Worm (Caenorhabditis elegans) whole organism, young adult: ENCODE data around the gene W06G6.9.

Experiments
- B0336.3 ChIP-seq: fragments of 200-800 bp; sonication (Bioruptor generic); IDR thresholded peaks from 2 replicates; pipeline ENCODE4 v1.3.6; 2022; ENCODE audit warnings: missing genetic modification characterization, missing compliant biosample characterization
- D2030.7 ChIP-seq: fragments of 200-800 bp; sonication (Bioruptor generic); IDR thresholded peaks from 2 replicates; pipeline ENCODE4 v1.3.6; 2022; ENCODE audit warnings: missing genetic modification reagents, missing genetic modification characterization, missing compliant biosample characterization
- F37B4.10 ChIP-seq: fragments of 200-800 bp; sonication (Bioruptor generic); IDR thresholded peaks from 2 replicates; pipeline ENCODE4 v1.3.6; 2022; ENCODE audit warnings: missing genetic modification characterization, missing compliant biosample characterization
- F39B2.1 ChIP-seq: fragments of 200-800 bp; sonication (Bioruptor generic); IDR thresholded peaks from 2 replicates; pipeline ENCODE4 v1.3.6; 2022; ENCODE audit warnings: missing genetic modification reagents, missing genetic modification characterization, missing compliant biosample characterization
- F55B11.4 ChIP-seq: sonication (generic microtip); optimal IDR thresholded peaks from 2 replicates; lab custom pipeline; 2016; ENCODE audit warnings: missing compliant biosample characterization, missing genetic modification characterization, borderline replicate concordance; ENCODE audit not compliant: insufficient read depth
- T26A5.8 ChIP-seq: sonication (generic microtip); optimal IDR thresholded peaks from 2 replicates; lab custom pipeline; 2016; ENCODE audit warnings: missing genetic modification characterization, missing compliant biosample characterization
- Y53G8AR.9 ChIP-seq: fragments of 200-800 bp; sonication (Bioruptor generic); conservative IDR thresholded peaks from 2 replicates; pipeline ENCODE4 v1.3.6; 2022; ENCODE audit warnings: missing genetic modification reagents, missing genetic modification characterization, missing compliant biosample characterization
- Y95B8A.8 ChIP-seq: fragments of 200-800 bp; sonication (Bioruptor generic); IDR thresholded peaks from 2 replicates; pipeline ENCODE4 v1.3.6; 2022; ENCODE audit warnings: missing genetic modification reagents, missing genetic modification characterization, missing compliant biosample characterization
- ZK185.1 ChIP-seq: sonication (generic microtip); optimal IDR thresholded peaks from 2 replicates; lab custom pipeline; 2016; ENCODE audit warnings: mild to moderate bottlenecking, missing genetic modification characterization, missing compliant biosample characterization; ENCODE audit not compliant: poor library complexity, severe bottlenecking
- akir-1 ChIP-seq: fragments of 200-800 bp; sonication (Bioruptor generic); optimal IDR thresholded peaks from 2 replicates; lab custom pipeline; 2018; ENCODE audit warnings: mild to moderate bottlenecking, missing genetic modification characterization, moderate library complexity, missing compliant biosample characterization
- attf-3 ChIP-seq: fragments of 200-800 bp; sonication (Bioruptor generic); conservative IDR thresholded peaks from 2 replicates; pipeline ENCODE4 v1.3.6; 2022; ENCODE audit warnings: missing genetic modification reagents, missing genetic modification characterization, missing compliant biosample characterization
- bed-1 ChIP-seq: fragments of 200-800 bp; sonication (Bioruptor generic); IDR thresholded peaks from 2 replicates; pipeline ENCODE4 v1.3.6; 2022; ENCODE audit warnings: missing genetic modification reagents, missing genetic modification characterization, missing compliant biosample characterization
- bed-2 ChIP-seq: fragments of 200-800 bp; sonication (Bioruptor generic); IDR thresholded peaks from 2 replicates; pipeline ENCODE4 v1.3.6; 2022; ENCODE audit warnings: missing genetic modification reagents, missing genetic modification characterization, missing compliant biosample characterization
- ceh-79 ChIP-seq: sonication (generic microtip); optimal IDR thresholded peaks from 2 replicates; lab custom pipeline; 2017; ENCODE audit warnings: mild to moderate bottlenecking, missing genetic modification characterization, missing compliant biosample characterization
- efl-1 ChIP-seq: fragments of 150-350 bp; optimal IDR thresholded peaks from 2 replicates; lab custom pipeline; 2014; ENCODE audit warnings: missing biosample characterization, missing genetic modification reagents, missing genetic modification characterization
- egrh-3 ChIP-seq: fragments of 200-800 bp; sonication (Bioruptor generic); IDR thresholded peaks from 2 replicates; pipeline ENCODE4 v1.3.6; 2022; ENCODE audit warnings: missing genetic modification reagents, missing genetic modification characterization, missing compliant biosample characterization
- hlh-12 ChIP-seq: sonication (generic microtip); optimal IDR thresholded peaks from 2 replicates; lab custom pipeline; 2016; ENCODE audit warnings: missing genetic modification characterization, missing compliant biosample characterization
- hrde-1 ChIP-seq: sonication (generic microtip); optimal IDR thresholded peaks from 2 replicates; lab custom pipeline; 2016; ENCODE audit warnings: missing genetic modification characterization, mild to moderate bottlenecking, missing compliant biosample characterization, moderate library complexity, missing genotype, missing genetic modification reagents, borderline replicate concordance
- lin-26 ChIP-seq: fragments of 200-800 bp; sonication (Bioruptor generic); IDR thresholded peaks from 2 replicates; pipeline ENCODE4 v1.3.6; 2022; ENCODE audit warnings: missing genetic modification reagents, missing genetic modification characterization, missing compliant biosample characterization
- lsl-1 ChIP-seq: fragments of 200-800 bp; sonication (Bioruptor generic); optimal IDR thresholded peaks from 2 replicates; lab custom pipeline; 2018; ENCODE audit warnings: mild to moderate bottlenecking, missing genetic modification characterization, moderate library complexity, missing compliant biosample characterization
- lsy-27 ChIP-seq: sonication (generic microtip); optimal IDR thresholded peaks from 2 replicates; lab custom pipeline; 2017; ENCODE audit warnings: missing genetic modification characterization, mild to moderate bottlenecking, missing compliant biosample characterization, antibody characterized with exemption, missing genotype, borderline replicate concordance; ENCODE audit not compliant: insufficient read depth
- madf-10 ChIP-seq: sonication (generic microtip); optimal IDR thresholded peaks from 2 replicates; lab custom pipeline; 2016; ENCODE audit warnings: mild to moderate bottlenecking, missing genetic modification characterization, missing compliant biosample characterization
- madf-8 ChIP-seq: fragments of 200-800 bp; sonication (Bioruptor generic); conservative IDR thresholded peaks from 2 replicates; pipeline ENCODE4 v1.3.6; 2022; ENCODE audit warnings: missing genetic modification reagents, missing genetic modification characterization, missing compliant biosample characterization
- mcd-1 ChIP-seq: fragments of 200-800 bp; sonication (Bioruptor generic); IDR thresholded peaks from 2 replicates; pipeline ENCODE4 v1.3.6; 2022; ENCODE audit warnings: missing genetic modification reagents, missing genetic modification characterization, missing compliant biosample characterization
- mel-28 ChIP-seq: sonication (generic microtip); optimal IDR thresholded peaks from 2 replicates; lab custom pipeline; 2016; ENCODE audit warnings: borderline replicate concordance, mild to moderate bottlenecking, missing genetic modification characterization, missing compliant biosample characterization
- nfyb-1 ChIP-seq: fragments of 200-800 bp; sonication (Bioruptor generic); IDR thresholded peaks from 2 replicates; pipeline ENCODE4 v1.3.6; 2022; ENCODE audit warnings: missing genetic modification reagents, missing genetic modification characterization, missing compliant biosample characterization
- repo-1 ChIP-seq: sonication (generic microtip); optimal IDR thresholded peaks from 2 replicates; lab custom pipeline; 2017; ENCODE audit warnings: mild to moderate bottlenecking, missing genetic modification characterization, missing compliant biosample characterization
- sdz-38 ChIP-seq: sonication (generic microtip); optimal IDR thresholded peaks from 2 replicates; lab custom pipeline; 2016; ENCODE audit warnings: missing genotype, missing genetic modification characterization, missing compliant biosample characterization
- sea-2 ChIP-seq: fragments of 200-800 bp; sonication (Bioruptor generic); IDR thresholded peaks from 2 replicates; pipeline ENCODE4 v1.3.6; 2022; ENCODE audit warnings: missing genetic modification characterization, missing compliant biosample characterization
- snpc-3.4 ChIP-seq: sonication (generic microtip); optimal IDR thresholded peaks from 2 replicates; lab custom pipeline; 2017; ENCODE audit warnings: missing genetic modification characterization, mild to moderate bottlenecking, missing compliant biosample characterization, antibody characterized with exemption, moderate library complexity, missing genotype, missing genetic modification reagents
- snpc-4 ChIP-seq, 5 experiments: fragments of 150-350 bp in 1 of 5; sonication (generic microtip) in 4 of 5; optimal IDR thresholded peaks; 2 replicates each; lab custom pipeline; 2014 to 2018; ENCODE audit warnings: missing genetic modification characterization in 5 of 5, missing biosample characterization in 3 of 5, antibody characterized with exemption in 2 of 5, mild to moderate bottlenecking in 2 of 5, missing compliant biosample characterization in 2 of 5, missing genotype in 2 of 5, moderate library complexity in 2 of 5, missing genetic modification reagents in 1 of 5
- sptf-2 ChIP-seq: fragments of 200-800 bp; sonication (Bioruptor generic); optimal IDR thresholded peaks from 2 replicates; lab custom pipeline; 2018; ENCODE audit warnings: mild to moderate bottlenecking, missing genetic modification characterization, missing compliant biosample characterization
- unc-130 ChIP-seq: sonication (generic microtip); optimal IDR thresholded peaks from 2 replicates; lab custom pipeline; 2016; ENCODE audit warnings: missing genetic modification reagents, missing genetic modification characterization, missing compliant biosample characterization
- xnd-1 ChIP-seq: sonication (generic microtip); optimal IDR thresholded peaks from 2 replicates; lab custom pipeline; 2016; ENCODE audit warnings: missing genotype, missing genetic modification reagents, missing genetic modification characterization, missing compliant biosample characterization
- zim-3 ChIP-seq: sonication (generic microtip); optimal IDR thresholded peaks from 2 replicates; lab custom pipeline; 2017; ENCODE audit warnings: mild to moderate bottlenecking, missing genetic modification characterization, moderate library complexity, missing compliant biosample characterization
- ztf-18 ChIP-seq: sonication (generic microtip); optimal IDR thresholded peaks from 2 replicates; lab custom pipeline; 2016; ENCODE audit warnings: missing genotype, mild to moderate bottlenecking, missing genetic modification characterization, missing compliant biosample characterization
- ztf-26 ChIP-seq: sonication (generic microtip); optimal IDR thresholded peaks from 2 replicates; lab custom pipeline; 2017; ENCODE audit warnings: missing genetic modification characterization, missing compliant biosample characterization
- ztf-28 ChIP-seq: fragments of 200-800 bp; sonication (Bioruptor generic); IDR thresholded peaks from 2 replicates; pipeline ENCODE4 v1.3.6; 2022; ENCODE audit warnings: missing genetic modification reagents, missing genetic modification characterization, missing compliant biosample characterization

W06G6.9 gene

ce11 chrV:16687227-16687626 is 41.0 kb upstream of the W06G6.9 start, which contains the start of gene srz-102:
Gene srz-102, plus strand, starts transcription at chrV:16687527.
- TF ChIP-seq ztf-26 (tag; lab: Kevin White, UChicago) (no peak), sptf-2 (GFP tag; lab: Kevin White, UChicago) (no peak), F39B2.1 (GFP tag; lab: Robert Waterston, UW) (no peak), ZK185.1 (tag; lab: Kevin White, UChicago) (no peak), bed-2 (GFP tag; lab: Robert Waterston, UW) (no peak), T26A5.8 (no peak), nfyb-1 (no peak), ztf-18 (tag; lab: Kevin White, UChicago) (no peak), repo-1 (tag; lab: Kevin White, UChicago) (no peak), lsl-1 (GFP tag; lab: Kevin White, UChicago) (no peak), attf-3 (GFP tag; lab: Robert Waterston, UW) (no peak)

ce11 chrV:16685725-16686124 is 39.5 kb upstream of the W06G6.9 start, which contains the start of gene srw-43:
Gene srw-43, plus strand, starts transcription at chrV:16686025.
- TF ChIP-seq zim-3 (tag; lab: Kevin White, UChicago) (no peak), hrde-1 (tag; lab: Kevin White, UChicago) (no peak), ceh-79 (tag; lab: Kevin White, UChicago) (no peak), snpc-3.4 (tag; lab: Kevin White, UChicago) (no peak), madf-8 (GFP tag; lab: Robert Waterston, UW) (no peak), T26A5.8 (no peak), akir-1 (no peak), lin-26 (no peak), bed-1 (GFP tag; lab: Robert Waterston, UW) (no peak), F39B2.1 (GFP tag; lab: Robert Waterston, UW) (no peak), mel-28 (tag; lab: Kevin White, UChicago) (no peak), madf-10 (tag; lab: Kevin White, UChicago) (no peak)

ce11 chrV:16683359-16683758 is 37.1 kb upstream of the W06G6.9 start:
- TF ChIP-seq sea-2 (no peak), xnd-1 (tag; lab: Kevin White, UChicago) (no peak), F37B4.10 (GFP tag; lab: Robert Waterston, UW) (no peak), nfyb-1 (no peak), mcd-1 (GFP tag; lab: Robert Waterston, UW) (no peak), lsy-27 (tag; lab: Kevin White, UChicago) (no peak), T26A5.8 (no peak), sdz-38 (tag; lab: Kevin White, UChicago) (no peak), B0336.3 (no peak), unc-130 (GFP tag; lab: Kevin White, UChicago) (no peak), F55B11.4 (tag; lab: Kevin White, UChicago) (no peak), D2030.7 (GFP tag; lab: Robert Waterston, UW) (no peak), hlh-12 (no peak)

ce11 chrV:16682886-16683285 is 36.6 kb upstream of the W06G6.9 start, which contains the start of gene srw-36:
Gene srw-36, plus strand, starts transcription at chrV:16683186.
- TF ChIP-seq Y95B8A.8 (GFP tag; lab: Robert Waterston, UW): no peak
- no peak for TF ChIP-seq unc-130 (GFP tag; lab: Kevin White, UChicago)
- TF ChIP-seq Y53G8AR.9 (GFP tag; lab: Robert Waterston, UW): no peak
- no peak for TF ChIP-seq mcd-1 (GFP tag; lab: Robert Waterston, UW)
- TF ChIP-seq egrh-3 (GFP tag; lab: Robert Waterston, UW): no peak
- TF ChIP-seq ztf-28 (GFP tag; lab: Robert Waterston, UW): no peak
- no peak for TF ChIP-seq snpc-4 (GFP tag; optimal IDR thresholded peaks at IDR 0.05; lab: Kevin White, UChicago)
- no peak for TF ChIP-seq snpc-4 (tag; optimal IDR thresholded peaks at IDR 0.05; lab: Kevin White, UChicago)
- no peak for TF ChIP-seq efl-1 (GFP tag; lab: Kevin White, UChicago)
